Fruit fly (Drosophila melanogaster) whole organism, embryonic: ENCODE measurements around the gene mnd.

ENCODE experiments used
- Aef1 ChIP-seq: fragments of 200-800 bp; sonication (Bioruptor generic); IDR thresholded peaks from 3 replicates; pipeline ENCODE4 v1.3.6; 2022; ENCODE audit warnings: missing biosample characterization, missing genetic modification characterization
- Bdp1 ChIP-seq: fragments of 200-800 bp; sonication (Bioruptor generic); optimal IDR thresholded peaks from 3 replicates; lab custom pipeline; 2016; ENCODE audit warnings: missing biosample characterization, missing genetic modification characterization
- CG11085 ChIP-seq: fragments of 200-800 bp; sonication (Bioruptor generic); IDR thresholded peaks from 2 replicates; pipeline ENCODE4 v1.3.6; 2022; ENCODE audit warnings: missing biosample characterization, missing genetic modification characterization
- CG12391 ChIP-seq: fragments of 200-800 bp; sonication (Bioruptor generic); optimal IDR thresholded peaks from 3 replicates; lab custom pipeline; 2018; ENCODE audit warnings: missing biosample characterization, mild to moderate bottlenecking, missing genetic modification characterization, moderate library complexity
- CG16813 ChIP-seq: fragments of 200-800 bp; sonication (Bioruptor generic); IDR thresholded peaks from 3 replicates; pipeline ENCODE4 v1.3.6; 2022; ENCODE audit warnings: missing biosample characterization, missing genetic modification characterization; ENCODE audit not compliant: partially characterized antibody
- CG17802 ChIP-seq: fragments of 200-800 bp; sonication (Bioruptor generic); optimal IDR thresholded peaks from 2 replicates; lab custom pipeline; 2018; ENCODE audit warnings: missing biosample characterization, mild to moderate bottlenecking, missing genetic modification characterization, moderate library complexity
- CG1792 ChIP-seq: fragments of 200-800 bp; sonication (Bioruptor generic); optimal IDR thresholded peaks from 2 replicates; lab custom pipeline; 2016; ENCODE audit warnings: missing biosample characterization, missing genetic modification characterization
- CG18011 ChIP-seq: fragments of 200-800 bp; sonication (Bioruptor generic); optimal IDR thresholded peaks from 2 replicates; lab custom pipeline; 2017; ENCODE audit warnings: missing biosample characterization, missing genetic modification characterization, mild to moderate bottlenecking, moderate library complexity, missing genotype
- CG2116 ChIP-seq: fragments of 200-800 bp; sonication (Bioruptor generic); optimal IDR thresholded peaks from 3 replicates; lab custom pipeline; 2018; ENCODE audit warnings: missing biosample characterization, mild to moderate bottlenecking, missing genetic modification characterization
- CG30403 ChIP-seq: fragments of 200-800 bp; sonication (Bioruptor generic); optimal IDR thresholded peaks from 3 replicates; lab custom pipeline; 2016; ENCODE audit warnings: missing biosample characterization, missing genetic modification characterization
- CG3065 ChIP-seq: fragments of 200-800 bp; sonication (Bioruptor generic); optimal IDR thresholded peaks from 2 replicates; lab custom pipeline; 2016; ENCODE audit warnings: missing biosample characterization, missing genetic modification characterization
- CG32772 ChIP-seq: fragments of 200-800 bp; sonication (Bioruptor generic); IDR thresholded peaks from 2 replicates; pipeline ENCODE4 v1.3.6; 2022; ENCODE audit warnings: missing biosample characterization, missing genetic modification characterization
- CG33213 ChIP-seq: fragments of 200-800 bp; sonication (Bioruptor generic); optimal IDR thresholded peaks from 3 replicates; lab custom pipeline; 2016; ENCODE audit warnings: missing biosample characterization, missing genetic modification characterization
- CG4282 ChIP-seq: fragments of 200-800 bp; sonication (Bioruptor generic); optimal IDR thresholded peaks from 2 replicates; lab custom pipeline; 2016; ENCODE audit warnings: missing biosample characterization, missing genetic modification characterization
- CG6254 ChIP-seq: fragments of 200-800 bp; sonication (Bioruptor generic); optimal IDR thresholded peaks from 3 replicates; lab custom pipeline; 2017; ENCODE audit warnings: mild to moderate bottlenecking, missing biosample characterization, missing genetic modification reagents, missing genetic modification characterization
- CG7372 ChIP-seq: fragments of 200-800 bp; sonication (Bioruptor generic); IDR thresholded peaks from 2 replicates; pipeline ENCODE4 v1.3.6; 2022; ENCODE audit warnings: missing biosample characterization, missing genetic modification characterization
- CG7745 ChIP-seq: fragments of 200-800 bp; sonication (Bioruptor generic); optimal IDR thresholded peaks from 2 replicates; lab custom pipeline; 2018; ENCODE audit warnings: missing biosample characterization, mild to moderate bottlenecking, missing genetic modification characterization, moderate library complexity
- CG8089 ChIP-seq: fragments of 200-800 bp; sonication (Bioruptor generic); optimal IDR thresholded peaks from 3 replicates; lab custom pipeline; 2016; ENCODE audit warnings: missing biosample characterization, missing genetic modification characterization
- CG8924 ChIP-seq: fragments of 200-800 bp; optimal IDR thresholded peaks from 3 replicates; lab custom pipeline; 2019; ENCODE audit warnings: missing biosample characterization, mild to moderate bottlenecking, missing genetic modification characterization, moderate library complexity
- CG9609 ChIP-seq: fragments of 200-800 bp; sonication (Bioruptor generic); optimal IDR thresholded peaks from 3 replicates; lab custom pipeline; 2016; ENCODE audit warnings: missing biosample characterization, missing genetic modification characterization
- Dek ChIP-seq: fragments of 200-800 bp; sonication (Bioruptor generic); optimal IDR thresholded peaks from 3 replicates; lab custom pipeline; 2019; ENCODE audit warnings: missing biosample characterization, mild to moderate bottlenecking, missing genetic modification characterization, moderate library complexity
- Doc3 ChIP-seq: fragments of 200-800 bp; sonication (Bioruptor generic); IDR thresholded peaks from 3 replicates; pipeline ENCODE4 v1.3.6; 2022; ENCODE audit warnings: missing biosample characterization, missing genetic modification characterization; ENCODE audit not compliant: partially characterized antibody
- Ets65A ChIP-seq: fragments of 200-800 bp; sonication (Bioruptor generic); peaks from one replicate; lab custom pipeline; 2016; ENCODE audit warnings: missing biosample characterization, missing genetic modification characterization
- HLH3B ChIP-seq: fragments of 200-800 bp; sonication (Bioruptor generic); IDR thresholded peaks from 2 replicates; pipeline ENCODE4 v1.3.6; 2022; ENCODE audit warnings: missing biosample characterization, missing genetic modification characterization
- Kr ChIP-seq: fragments of 200-800 bp; sonication (Bioruptor generic); optimal IDR thresholded peaks from 2 replicates; lab custom pipeline; 2017; ENCODE audit warnings: missing biosample characterization, mild to moderate bottlenecking, missing genetic modification characterization
- MBD-R2 ChIP-seq: fragments of 200-800 bp; sonication (Bioruptor generic); IDR thresholded peaks from 2 replicates; pipeline ENCODE4 v1.3.6; 2022; ENCODE audit warnings: missing biosample characterization, missing genetic modification characterization
- Mrtf ChIP-seq: fragments of 200-800 bp; sonication (Bioruptor generic); IDR thresholded peaks from 3 replicates; pipeline ENCODE4 v1.3.6; 2022; ENCODE audit warnings: missing biosample characterization, missing genetic modification characterization
- Opbp ChIP-seq: fragments of 200-800 bp; sonication (Bioruptor generic); IDR thresholded peaks from 3 replicates; pipeline ENCODE4 v1.3.6; 2022; ENCODE audit warnings: missing biosample characterization, missing genetic modification characterization; ENCODE audit not compliant: partially characterized antibody
- Stat92E ChIP-seq, 3 experiments: fragments of >200 bp in 2 of 3; fragments of 200-800 bp in 1 of 3; sonication (Bioruptor generic) in 1 of 3; optimal IDR thresholded peaks; 2 replicates each; lab custom pipeline; 2017 to 2019; ENCODE audit warnings: missing biosample characterization in 3 of 3, missing genetic modification characterization in 3 of 3, mild to moderate bottlenecking in 1 of 3, moderate library complexity in 1 of 3
- Xrp1 ChIP-seq: fragments of 200-800 bp; sonication (Bioruptor generic); IDR thresholded peaks from 2 replicates; pipeline ENCODE4 v1.3.6; 2022; ENCODE audit warnings: missing biosample characterization, missing genetic modification characterization
- ab ChIP-seq: fragments of 200-800 bp; sonication (Bioruptor generic); optimal IDR thresholded peaks from 2 replicates; lab custom pipeline; 2016; ENCODE audit warnings: missing biosample characterization, missing genetic modification characterization
- caup ChIP-seq: fragments of 200-800 bp; sonication (Bioruptor generic); optimal IDR thresholded peaks from 3 replicates; lab custom pipeline; 2017; ENCODE audit warnings: missing biosample characterization, mild to moderate bottlenecking, missing genetic modification characterization, moderate library complexity; ENCODE audit not compliant: severe bottlenecking
- cg ChIP-seq: fragments of 200-800 bp; sonication (Bioruptor generic); optimal IDR thresholded peaks from 3 replicates; lab custom pipeline; 2019; ENCODE audit warnings: missing biosample characterization, mild to moderate bottlenecking, missing genetic modification characterization, moderate library complexity
- ci ChIP-seq: fragments of 200-800 bp; sonication (Bioruptor generic); IDR thresholded peaks from 3 replicates; pipeline ENCODE4 v1.3.6; 2022; ENCODE audit warnings: missing biosample characterization, missing genetic modification characterization
- dmrt11E ChIP-seq: fragments of 200-800 bp; sonication (Bioruptor generic); optimal IDR thresholded peaks from 3 replicates; lab custom pipeline; 2018; ENCODE audit warnings: missing biosample characterization, mild to moderate bottlenecking, missing genetic modification characterization, moderate library complexity
- grau ChIP-seq: fragments of 200-800 bp; optimal IDR thresholded peaks from 3 replicates; lab custom pipeline; 2019; ENCODE audit warnings: missing biosample characterization, mild to moderate bottlenecking, missing genetic modification characterization, moderate library complexity
- kni ChIP-seq: fragments of 200-800 bp; sonication (Bioruptor generic); optimal IDR thresholded peaks from 3 replicates; lab custom pipeline; 2017; ENCODE audit warnings: mild to moderate bottlenecking, missing biosample characterization, missing genetic modification reagents, missing genetic modification characterization
- lov ChIP-seq, 2 experiments: fragments of 200-800 bp in 1 of 2; fragments of >200 bp in 1 of 2; sonication (Bioruptor generic) in 1 of 2; IDR thresholded peaks in 1 of 2; optimal IDR thresholded peaks in 1 of 2; 2 replicates in 1 of 2; 3 replicates in 1 of 2; pipeline versions ENCODE4 v1.3.6 to Lab custom; 2017 to 2022; ENCODE audit warnings: missing biosample characterization in 1 of 2, missing genetic modification characterization in 1 of 2
- nerfin-2 ChIP-seq: fragments of 200-800 bp; sonication (Bioruptor generic); IDR thresholded peaks from 2 replicates; pipeline ENCODE4 v1.3.6; 2022; ENCODE audit warnings: missing biosample characterization, missing genetic modification characterization; ENCODE audit not compliant: partially characterized antibody
- otp ChIP-seq: fragments of 200-800 bp; sonication (Bioruptor generic); IDR thresholded peaks from 3 replicates; pipeline ENCODE4, ENCODE4 v1.3.6; 2022; ENCODE audit warnings: missing biosample characterization, missing genetic modification characterization
- pfk ChIP-seq: fragments of 200-800 bp; sonication (Bioruptor generic); optimal IDR thresholded peaks from 2 replicates; lab custom pipeline; 2018; ENCODE audit warnings: missing biosample characterization, mild to moderate bottlenecking, missing genetic modification characterization, moderate library complexity
- pho ChIP-seq: fragments of 200-800 bp; sonication (Bioruptor generic); optimal IDR thresholded peaks from 2 replicates; lab custom pipeline; 2016; ENCODE audit warnings: missing biosample characterization, missing genetic modification characterization
- pnt ChIP-seq: fragments of 200-800 bp; sonication (Bioruptor generic); optimal IDR thresholded peaks from 3 replicates; lab custom pipeline; 2016; ENCODE audit warnings: missing biosample characterization, missing genetic modification characterization
- sd ChIP-seq: fragments of 200-800 bp; sonication (Bioruptor generic); optimal IDR thresholded peaks from 3 replicates; lab custom pipeline; 2018; ENCODE audit warnings: missing biosample characterization, mild to moderate bottlenecking, missing genetic modification characterization, moderate library complexity
- sens ChIP-seq: fragments of 200-800 bp; sonication (Bioruptor generic); peaks from one replicate; lab custom pipeline; 2016; ENCODE audit warnings: missing biosample characterization, missing genetic modification characterization
- seq ChIP-seq: fragments of 200-800 bp; sonication (Bioruptor generic); IDR thresholded peaks from 2 replicates; pipeline ENCODE4 v1.3.6; 2022; ENCODE audit warnings: missing biosample characterization, missing genetic modification characterization
- sug ChIP-seq: fragments of 200-800 bp; optimal IDR thresholded peaks from 2 replicates; lab custom pipeline; 2019; ENCODE audit warnings: missing biosample characterization, mild to moderate bottlenecking, missing genetic modification characterization, moderate library complexity
- tio ChIP-seq: fragments of 200-800 bp; sonication (Bioruptor generic); optimal IDR thresholded peaks from 2 replicates; lab custom pipeline; 2017; ENCODE audit warnings: missing biosample characterization, missing genetic modification characterization, inconsistent platforms
- twi ChIP-seq: fragments of 200-800 bp; optimal IDR thresholded peaks from 2 replicates; lab custom pipeline; 2019; ENCODE audit warnings: missing biosample characterization, mild to moderate bottlenecking, missing genetic modification characterization, moderate library complexity
- zen ChIP-seq: fragments of 200-800 bp; sonication (Bioruptor generic); optimal IDR thresholded peaks from 3 replicates; lab custom pipeline; 2018; ENCODE audit warnings: missing biosample characterization, mild to moderate bottlenecking, missing genetic modification characterization, moderate library complexity
- zf30C ChIP-seq: fragments of 200-800 bp; sonication (Bioruptor generic); optimal IDR thresholded peaks from 3 replicates; lab custom pipeline; 2018; ENCODE audit warnings: missing biosample characterization, mild to moderate bottlenecking, missing genetic modification characterization

mnd gene

dm6 chr3L:14961027-14961426 lies 23.9 kb upstream of the mnd start (continued):
- TF ChIP-seq caup (no peak), ci (GFP tag; lab: Robert Waterston, UW) (no peak), CG11085 (GFP tag; lab: Robert Waterston, UW) (no peak), CG17802 (tag; lab: Kevin White, UChicago) (no peak), HLH3B (GFP tag; lab: Robert Waterston, UW) (no peak), pnt (GFP tag; lab: Kevin White, UChicago) (no peak), MBD-R2 (GFP tag; lab: Robert Waterston, UW) (no peak), Opbp (no peak), lov (optimal IDR thresholded peaks at IDR 0.05; lab: Kevin White, UChicago) (no peak), lov (GFP tag; IDR thresholded peaks at IDR 0.05; lab: Robert Waterston, UW) (no peak), CG30403 (no peak), otp (GFP tag; lab: Robert Waterston, UW) (no peak), CG16813 (GFP tag; lab: Robert Waterston, UW) (no peak), CG12391 (tag; lab: Kevin White, UChicago) (peak; percentile 55), tio (GFP tag; lab: Kevin White, UChicago) (no peak), Xrp1 (GFP tag; lab: Robert Waterston, UW) (peak; percentile 59), dmrt11E (tag; lab: Kevin White, UChicago) (peak; percentile 92), CG8924 (tag; lab: Kevin White, UChicago) (peak; percentile 49), CG33213 (GFP tag; lab: Kevin White, UChicago) (no peak), CG4282 (no peak), CG32772 (GFP tag; lab: Robert Waterston, UW) (no peak), Bdp1 (GFP tag; lab: Kevin White, UChicago) (no peak), cg (GFP tag; lab: Kevin White, UChicago) (no peak), CG9609 (GFP tag; lab: Kevin White, UChicago) (no peak), Dek (tag; lab: Kevin White, UChicago) (no peak), CG3065 (GFP tag; lab: Kevin White, UChicago) (no peak)

dm6 chr3L:14962729-14963128 lies 22.2 kb upstream of the mnd start:
- TF ChIP-seq CG7745: peak; percentile 37
- TF ChIP-seq CG18011 (GFP tag; lab: Kevin White, UChicago): no peak
- TF ChIP-seq sd (tag; lab: Kevin White, UChicago): no peak
- TF ChIP-seq Aef1 (GFP tag; lab: Robert Waterston, UW): no peak
- TF ChIP-seq CG8089 (GFP tag; lab: Kevin White, UChicago): no peak
- peak; percentile 86 for TF ChIP-seq twi (tag; lab: Kevin White, UChicago)
- no peak for TF ChIP-seq zf30C
- no peak for TF ChIP-seq ab
- peak; percentile 86 for TF ChIP-seq kni (GFP tag; lab: Kevin White, UChicago)
- no peak for TF ChIP-seq pfk
- peak; percentile 50 for TF ChIP-seq sens (GFP tag; lab: Kevin White, UChicago)
- TF ChIP-seq seq (GFP tag; lab: Robert Waterston, UW): no peak
- TF ChIP-seq CG2116 (GFP tag; lab: Kevin White, UChicago): no peak
- TF ChIP-seq pho (GFP tag; lab: Kevin White, UChicago): no peak
- no peak for TF ChIP-seq Ets65A (GFP tag; lab: Kevin White, UChicago)
- TF ChIP-seq CG6254 (GFP tag; lab: Kevin White, UChicago): peak; percentile 32
- no peak for TF ChIP-seq grau
- TF ChIP-seq CG1792: no peak
- TF ChIP-seq Doc3 (GFP tag; lab: Robert Waterston, UW): no peak
- TF ChIP-seq Kr (GFP tag; lab: Kevin White, UChicago): no peak
- no peak for TF ChIP-seq CG7372
- no peak for TF ChIP-seq sug (tag; lab: Kevin White, UChicago)
- TF ChIP-seq Mrtf: no peak
- peak in 1 of 3 experiments; percentile 48 for TF ChIP-seq Stat92E (GFP tag; optimal IDR thresholded peaks at IDR 0.05; lab: Kevin White, UChicago)
- no peak for TF ChIP-seq nerfin-2 (GFP tag; lab: Robert Waterston, UW)
- TF ChIP-seq zen: peak; percentile 3
